Worm (Caenorhabditis elegans) whole organism, midembryonic: ENCODE measurements around the gene lec-5.

ENCODE experiments used
- cog-1 ChIP-seq: sonication (generic microtip); optimal IDR thresholded peaks from 2 replicates; lab custom pipeline; 2016; ENCODE audit warnings: missing genetic modification characterization, missing compliant biosample characterization
- flt-1 ChIP-seq: fragments of 200-800 bp; sonication (Bioruptor generic); IDR thresholded peaks from 2 replicates; pipeline ENCODE4 v1.3.6; 2022; ENCODE audit warnings: missing genetic modification characterization, missing compliant biosample characterization
- klf-2 ChIP-seq: fragments of 200-800 bp; sonication (Bioruptor generic); conservative IDR thresholded peaks from 2 replicates; pipeline ENCODE4 v1.3.6; 2022; ENCODE audit warnings: missing genetic modification reagents, missing genetic modification characterization, missing compliant biosample characterization
- med-1 ChIP-seq: sonication (generic microtip); optimal IDR thresholded peaks from 2 replicates; lab custom pipeline; 2017; ENCODE audit warnings: missing genetic modification characterization, mild to moderate bottlenecking, missing compliant biosample characterization, antibody characterized with exemption, missing genetic modification reagents; ENCODE audit not compliant: insufficient read depth
- ref-1 ChIP-seq: fragments of 200-800 bp; sonication (Bioruptor generic); conservative IDR thresholded peaks from 2 replicates; pipeline ENCODE4 v1.3.6; 2022; ENCODE audit warnings: missing genetic modification reagents, missing genetic modification characterization, missing compliant biosample characterization
- tab-1 ChIP-seq: fragments of 200-800 bp; sonication (Bioruptor generic); IDR thresholded peaks from 2 replicates; pipeline ENCODE4 v1.3.6; 2022; ENCODE audit warnings: missing genetic modification characterization, missing compliant biosample characterization
- ztf-23 ChIP-seq: fragments of 200-800 bp; sonication (Bioruptor generic); IDR thresholded peaks from 2 replicates; pipeline ENCODE4 v1.3.6; 2022; ENCODE audit warnings: missing genetic modification reagents, missing genetic modification characterization, missing compliant biosample characterization
- ztf-29 ChIP-seq: fragments of 200-800 bp; sonication (Bioruptor generic); IDR thresholded peaks from 2 replicates; pipeline ENCODE4 v1.3.6; 2022; ENCODE audit warnings: missing genetic modification reagents, missing genetic modification characterization, missing compliant biosample characterization

DNA sequence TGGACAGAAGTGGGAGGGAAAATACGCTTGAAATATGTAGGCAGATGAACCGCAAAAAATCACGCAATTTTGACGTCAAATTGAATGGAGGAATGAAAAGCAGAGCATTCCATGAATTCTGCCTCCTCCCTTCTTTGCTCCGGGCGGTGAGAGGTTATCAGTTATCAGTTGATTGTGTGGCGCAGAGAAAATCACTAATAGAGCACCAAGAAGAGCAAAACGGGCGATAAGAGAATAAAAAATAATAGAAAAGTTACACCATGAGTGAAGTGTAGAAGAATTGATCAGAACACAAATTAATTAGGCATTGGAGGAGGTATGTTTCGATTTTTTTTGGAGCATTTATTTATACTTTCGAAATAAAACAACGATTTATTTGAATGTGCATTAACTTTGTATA is 34.3 kb downstream of the lec-5 start:
- TF ChIP-seq flt-1, result no peak
- TF ChIP-seq cog-1 (tag; lab: Kevin White, UChicago), result no peak
- TF ChIP-seq klf-2, result no peak
- no peak for TF ChIP-seq ref-1 (GFP tag; lab: Robert Waterston, UW)
- TF ChIP-seq ztf-29 (GFP tag; lab: Robert Waterston, UW), result no peak
- no peak for TF ChIP-seq tab-1 (GFP tag; lab: Robert Waterston, UW)
- TF ChIP-seq ztf-23, result no peak
- TF ChIP-seq med-1, result no peak
